Fruit fly (Drosophila melanogaster): ENCODE data around the gene CG42268.
A peak's percentile ranks its signal among the peaks of the same experiment; 100 is the strongest.

The CG42268 gene

dm6 chr3L:9687536-9687935 is 72.7 kb downstream of the CG42268 start:
- TF ChIP-seq topi (GFP tag; optimal IDR thresholded peaks at IDR 0.05) (no peak), CG8319 (GFP tag; optimal IDR thresholded peaks at IDR 0.05) (no peak), CG3919 (GFP tag; optimal IDR thresholded peaks at IDR 0.05) (no peak), achi (GFP tag; optimal IDR thresholded peaks at IDR 0.05) (no peak), svp (GFP tag) (peak; percentile 95)

dm6 chr3L:9684871-9685270 is 75.3 kb downstream of the CG42268 start, which contains the start of gene CG16719:
Gene CG16719 (plus strand): TSS chr3L:9685171.
- TF ChIP-seq OdsH (GFP tag; optimal IDR thresholded peaks at IDR 0.05), result no peak
- no peak for TF ChIP-seq CG11294 (GFP tag; IDR thresholded peaks at IDR 0.05)
- TF ChIP-seq CG6808 (GFP tag; optimal IDR thresholded peaks at IDR 0.05), result no peak
- no peak for TF ChIP-seq CG8632 (GFP tag; optimal IDR thresholded peaks at IDR 0.05)
